Worm (Caenorhabditis elegans): Measurements from ENCODE around the gene EEED8.12.

EEED8.12 gene

DNA sequence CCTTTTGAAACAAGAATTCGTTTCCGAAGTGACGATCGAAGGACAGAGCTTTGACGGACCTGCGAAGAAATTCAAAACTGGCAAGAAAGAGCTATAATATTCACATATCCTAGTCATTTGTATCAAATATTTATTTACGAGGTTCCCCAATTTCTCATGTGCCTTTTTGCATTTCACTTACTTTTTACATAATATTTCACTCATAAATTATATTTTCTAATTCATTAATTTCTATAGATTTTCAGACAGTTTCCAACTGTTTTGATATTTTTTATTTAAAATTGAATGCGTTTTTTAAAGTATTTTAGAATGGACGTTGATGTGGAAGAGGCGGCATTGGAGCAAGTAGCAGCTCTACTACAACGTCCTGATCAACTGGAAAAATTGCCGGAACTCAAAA is 49.6 kb downstream of the EEED8.12 start, which contains the start of gene sec-6:
sec-6 (plus strand) TSS at position 301 of the 400 bp plus-strand sequence.
- no peak for TF ChIP-seq K12H6.12 (tag; optimal IDR thresholded peaks at IDR 0.05)
- no peak for TF ChIP-seq chd-7 (tag; optimal IDR thresholded peaks at IDR 0.05)
- no peak for TF ChIP-seq ceh-58 (GFP tag; IDR thresholded peaks at IDR 0.05)
- TF ChIP-seq ztf-18 (tag; optimal IDR thresholded peaks at IDR 0.05) = no peak
